Worm (Caenorhabditis elegans): ENCODE data around the gene C34C12.8.

DNA sequence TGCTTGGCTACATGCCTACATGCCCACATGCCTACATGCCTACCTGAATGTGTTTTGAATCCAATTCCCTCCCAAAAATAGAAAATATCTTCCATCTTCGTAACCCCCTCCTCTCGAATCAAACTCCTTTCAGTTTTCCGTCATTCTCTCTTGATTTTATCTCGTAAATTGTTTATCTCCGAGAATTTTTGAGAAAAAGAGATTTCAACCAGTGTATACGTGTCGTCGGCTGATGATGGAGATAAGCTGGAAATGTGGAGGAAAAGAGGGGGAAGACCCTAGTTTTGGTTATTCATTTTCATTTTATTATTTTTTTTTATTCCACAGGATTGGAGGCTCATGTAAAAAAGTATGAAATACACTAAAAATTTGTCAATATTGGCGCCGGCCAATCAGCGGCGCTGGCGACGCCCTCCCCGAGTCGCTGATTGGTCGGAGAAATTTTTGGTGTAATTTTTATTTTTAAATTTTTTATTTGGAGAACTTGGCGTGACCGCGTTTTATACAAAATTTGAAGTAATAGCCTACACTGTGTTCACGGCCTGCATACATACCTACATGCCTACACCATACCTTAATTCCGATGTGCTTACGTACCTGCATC is 18.7 kb downstream of the C34C12.8 start:
- TF ChIP-seq F13H6.1 (tag; optimal IDR thresholded peaks at IDR 0.05), result no peak
- TF ChIP-seq snpc-4 (tag; optimal IDR thresholded peaks at IDR 0.05), result no peak
- no peak for TF ChIP-seq elt-3 (tag; optimal IDR thresholded peaks at IDR 0.05)
- no peak for TF ChIP-seq nhr-237 (tag; optimal IDR thresholded peaks at IDR 0.05)
- TF ChIP-seq dmd-4 (tag; optimal IDR thresholded peaks at IDR 0.05), result no peak
- no peak for TF ChIP-seq lin-39 (tag; optimal IDR thresholded peaks at IDR 0.05)
- no peak for TF ChIP-seq ztf-1 (GFP tag; conservative IDR thresholded peaks at IDR 0.05)
- no peak for TF ChIP-seq sem-4 (tag; optimal IDR thresholded peaks at IDR 0.05)
- no peak for TF ChIP-seq nhr-129 (tag; optimal IDR thresholded peaks at IDR 0.05)
- TF ChIP-seq R02D3.7 (tag; optimal IDR thresholded peaks at IDR 0.05), result no peak
- TF ChIP-seq egl-27 (tag; optimal IDR thresholded peaks at IDR 0.05), result no peak
- TF ChIP-seq unc-62 (GFP tag; optimal IDR thresholded peaks at IDR 0.05), result no peak
- TF ChIP-seq fos-1 (tag; optimal IDR thresholded peaks at IDR 0.05), result no peak
- TF ChIP-seq ceh-82 (tag; optimal IDR thresholded peaks at IDR 0.05), result no peak

All from whole organism, L2 larva.